Worm (Caenorhabditis elegans) whole organism, L4 larva: ENCODE data around the gene mdt-26.

Source experiments
- rbr-2 ChIP-seq: sonication (generic microtip); optimal IDR thresholded peaks from 2 replicates; lab custom pipeline; 2016; ENCODE audit warnings: missing genotype, missing genetic modification characterization, missing compliant biosample characterization
- snpc-4 ChIP-seq: fragments of 150-350 bp; optimal IDR thresholded peaks from 2 replicates; lab custom pipeline; 2014; ENCODE audit warnings: missing biosample characterization, missing genetic modification characterization

ce11 chrII:5693893-5694292 lies 32.9 kb downstream of the mdt-26 start, which contains the start of gene C25H3.3:
- TF ChIP-seq rbr-2 (tag; lab: Kevin White, UChicago) (no peak), snpc-4 (tag; lab: Kevin White, UChicago) (no peak)
